Worm (Caenorhabditis elegans) whole organism, L4/young adult: Measurements from ENCODE around the gene F22F4.4.
A peak's percentile ranks its signal among the peaks of the same experiment; 100 is the strongest.

Source experiments
- W03F9.2 ChIP-seq: fragments of 150-350 bp; optimal IDR thresholded peaks from 2 replicates; lab custom pipeline; 2014; ENCODE audit warnings: missing biosample characterization, missing genetic modification characterization
- dao-5 ChIP-seq: sonication (generic microtip); optimal IDR thresholded peaks from 2 replicates; lab custom pipeline; 2016; ENCODE audit warnings: missing genotype, missing genetic modification characterization, moderate library complexity, missing compliant biosample characterization
- him-1 ChIP-seq: sonication (generic microtip); optimal IDR thresholded peaks from 2 replicates; lab custom pipeline; 2016; ENCODE audit warnings: missing genotype, missing genetic modification reagents, missing genetic modification characterization, missing compliant biosample characterization

The F22F4.4 gene

DNA sequence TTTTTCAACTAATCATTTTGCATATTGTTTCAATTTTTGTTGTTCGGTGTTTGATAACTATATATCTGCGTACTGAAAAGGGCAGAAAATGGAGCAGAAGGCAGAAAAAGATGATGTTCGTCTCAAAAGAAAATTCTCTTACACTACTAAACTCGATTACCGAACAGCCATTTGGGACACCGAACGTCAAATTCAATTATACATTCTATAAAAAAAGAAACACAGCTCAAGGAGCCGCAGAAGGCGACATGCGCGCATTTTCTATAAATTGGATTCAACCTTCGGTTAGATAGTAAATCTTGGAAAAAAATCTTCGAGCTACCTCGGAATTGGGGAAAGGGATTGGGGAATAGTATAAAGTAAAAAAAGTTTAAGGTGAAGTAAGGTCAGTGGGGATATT lies 18.1 kb downstream of the F22F4.4 start:
- TF ChIP-seq him-1 (tag; lab: Kevin White, UChicago) (no peak), dao-5 (tag; lab: Kevin White, UChicago) (no peak), W03F9.2 (tag; lab: Kevin White, UChicago) (no peak)

- TF ChIP-seq him-1 (tag; lab: Kevin White, UChicago) (peak; percentile 20), W03F9.2 (tag; lab: Kevin White, UChicago) (no peak)
Observed at ce11 chrX:5982799-5983198, 18.5 kb downstream of the F22F4.4 start.

DNA sequence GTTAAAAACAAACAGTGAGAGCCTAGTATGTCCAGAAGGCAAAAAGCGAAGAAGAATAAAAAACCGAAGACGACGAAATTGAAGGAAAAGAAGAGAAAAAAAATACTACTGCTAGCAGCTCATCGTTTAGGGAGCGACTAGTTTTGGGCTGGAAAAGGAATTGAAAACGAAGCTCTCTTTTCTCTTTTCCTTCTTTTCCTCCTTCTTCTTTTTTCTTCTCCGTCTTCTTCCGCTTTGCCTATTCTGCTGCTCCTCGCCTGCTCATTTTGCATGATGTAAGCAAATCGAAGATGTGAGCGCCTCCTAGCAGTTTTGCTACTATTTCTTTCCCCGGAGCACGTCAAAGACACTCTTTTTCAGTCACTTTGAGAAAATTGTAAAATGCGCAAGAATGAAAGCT lies 19.6 kb downstream of the F22F4.4 start:
- TF ChIP-seq W03F9.2 (tag; lab: Kevin White, UChicago) (no peak), him-1 (tag; lab: Kevin White, UChicago) (peak; percentile 31)

- no peak for TF ChIP-seq dao-5 (tag; lab: Kevin White, UChicago)
- no peak for TF ChIP-seq W03F9.2 (tag; lab: Kevin White, UChicago)
- TF ChIP-seq him-1 (tag; lab: Kevin White, UChicago) = no peak
Observed at ce11 chrX:5977754-5978153, 23.6 kb downstream of the F22F4.4 start, which contains the start of gene kin-2. TSS of gene kin-2 (minus strand) at chrX:5977854.

ce11 chrX:5976206-5976960 lies 24.9 kb downstream of the F22F4.4 start:
- TF ChIP-seq him-1 (tag; lab: Kevin White, UChicago) (peak; percentile 71), dao-5 (tag; lab: Kevin White, UChicago) (no peak)

DNA sequence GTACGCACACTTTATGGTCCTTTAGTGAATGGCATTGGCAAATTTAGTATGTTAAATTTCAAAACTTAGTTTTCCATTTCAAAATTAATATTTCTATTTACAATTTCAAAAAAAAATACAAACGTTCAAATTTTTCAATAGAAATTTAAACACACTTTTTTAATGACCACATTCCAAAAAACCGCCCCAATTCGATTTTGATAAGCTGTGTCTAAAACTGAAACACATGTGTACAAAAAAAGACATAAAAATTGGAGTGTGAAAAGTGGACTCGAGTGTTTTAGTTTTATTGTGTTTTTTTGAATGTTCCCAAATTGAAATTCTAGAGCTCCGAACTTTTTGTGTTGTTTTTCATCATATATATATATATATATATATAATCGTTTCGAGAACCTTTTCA lies 25.6 kb downstream of the F22F4.4 start:
- no peak for TF ChIP-seq dao-5 (tag; lab: Kevin White, UChicago)
- no peak for TF ChIP-seq W03F9.2 (tag; lab: Kevin White, UChicago)
- no peak for TF ChIP-seq him-1 (tag; lab: Kevin White, UChicago)

ce11 chrX:5975228-5975627 lies 26.1 kb downstream of the F22F4.4 start:
- TF ChIP-seq W03F9.2 (tag; lab: Kevin White, UChicago) (no peak), him-1 (tag; lab: Kevin White, UChicago) (no peak), dao-5 (tag; lab: Kevin White, UChicago) (no peak)

- TF ChIP-seq dao-5 (tag; lab: Kevin White, UChicago) (no peak), him-1 (tag; lab: Kevin White, UChicago) (no peak), W03F9.2 (tag; lab: Kevin White, UChicago) (no peak)
Observed at ce11 chrX:5972212-5972611, 29.1 kb downstream of the F22F4.4 start.

ce11 chrX:5962560-5962959 lies 38.8 kb downstream of the F22F4.4 start:
- TF ChIP-seq him-1 (tag; lab: Kevin White, UChicago) (no peak), W03F9.2 (tag; lab: Kevin White, UChicago) (no peak), dao-5 (tag; lab: Kevin White, UChicago) (no peak)

ce11 chrX:5960872-5961271 lies 40.5 kb downstream of the F22F4.4 start:
- no peak for TF ChIP-seq dao-5 (tag; lab: Kevin White, UChicago)
- no peak for TF ChIP-seq him-1 (tag; lab: Kevin White, UChicago)
- no peak for TF ChIP-seq W03F9.2 (tag; lab: Kevin White, UChicago)

- TF ChIP-seq dao-5 (tag; lab: Kevin White, UChicago) = no peak
- no peak for TF ChIP-seq him-1 (tag; lab: Kevin White, UChicago)
- TF ChIP-seq W03F9.2 (tag; lab: Kevin White, UChicago) = no peak
Observed at ce11 chrX:5958815-5959214, 42.5 kb downstream of the F22F4.4 start, which contains the start of gene R07E4.1. TSS of gene R07E4.1 (plus strand) at chrX:5959115.

ce11 chrX:5956130-5956529 lies 45.2 kb downstream of the F22F4.4 start:
- TF ChIP-seq dao-5 (tag; lab: Kevin White, UChicago) (no peak), W03F9.2 (tag; lab: Kevin White, UChicago) (no peak), him-1 (tag; lab: Kevin White, UChicago) (no peak)

DNA sequence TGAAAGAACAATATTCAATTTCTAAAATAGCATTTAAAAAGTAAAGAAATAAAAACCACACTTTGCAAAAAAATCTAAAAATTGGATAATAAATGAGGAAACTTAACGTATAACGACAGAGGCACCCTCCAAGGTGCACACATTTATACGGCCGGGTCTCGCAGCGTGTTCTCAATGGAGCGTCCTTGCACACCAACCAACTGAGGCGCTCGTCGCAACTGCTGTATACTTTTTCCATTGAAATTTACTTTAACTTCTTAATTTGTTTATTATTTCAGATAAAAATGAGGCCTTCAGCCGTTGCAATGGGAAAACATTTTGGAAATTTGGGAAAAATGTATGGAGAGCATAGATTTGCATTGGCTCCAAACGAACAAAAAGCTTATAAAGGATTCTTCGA lies 48.2 kb downstream of the F22F4.4 start, which contains the start of the genes R07E4.5 and R07E4.3:
TSS of gene R07E4.5 (minus strand) at position 1 of the 400 bp plus-strand sequence.
TSS of gene R07E4.3 (plus strand) at position 285 of the 400 bp plus-strand sequence.
- TF ChIP-seq W03F9.2 (tag; lab: Kevin White, UChicago) = peak; percentile 63
- peak; percentile 8 for TF ChIP-seq him-1 (tag; lab: Kevin White, UChicago)
- no peak for TF ChIP-seq dao-5 (tag; lab: Kevin White, UChicago)
